Fruit fly (Drosophila melanogaster) whole organism, embryonic: ENCODE results near the gene Lcp65Ag3.

Experiments
- ATbp ChIP-seq: fragments of 200-800 bp; sonication (Bioruptor generic); optimal IDR thresholded peaks from 2 replicates; lab custom pipeline; 2017; ENCODE audit warnings: missing biosample characterization, mild to moderate bottlenecking, missing genetic modification characterization, missing genetic modification reagents
- B-H2 ChIP-seq: fragments of 200-800 bp; sonication (Bioruptor generic); optimal IDR thresholded peaks from 2 replicates; lab custom pipeline; 2018; ENCODE audit warnings: missing biosample characterization, mild to moderate bottlenecking, missing genetic modification characterization
- BEAF-32 ChIP-seq: fragments of 200-800 bp; sonication (Bioruptor generic); optimal IDR thresholded peaks from 3 replicates; lab custom pipeline; 2017; ENCODE audit warnings: missing biosample characterization, missing genetic modification characterization, mild to moderate bottlenecking, moderate library complexity, missing genetic modification reagents
- Bgb ChIP-seq: fragments of 200-800 bp; sonication (Bioruptor generic); IDR thresholded peaks from 2 replicates; pipeline ENCODE4 v1.3.6; 2022; ENCODE audit warnings: missing biosample characterization, missing genetic modification characterization; ENCODE audit not compliant: partially characterized antibody
- CG10267 ChIP-seq: fragments of 200-800 bp; sonication (Bioruptor generic); optimal IDR thresholded peaks from 2 replicates; lab custom pipeline; 2018; ENCODE audit warnings: missing biosample characterization, mild to moderate bottlenecking, missing genetic modification characterization, moderate library complexity
- CG11093 ChIP-seq: fragments of 200-800 bp; sonication (Bioruptor generic); IDR thresholded peaks from 3 replicates; pipeline ENCODE4 v1.3.6; 2022; ENCODE audit warnings: missing biosample characterization, missing genetic modification characterization
- CG13287 ChIP-seq: fragments of 200-800 bp; sonication (Bioruptor generic); IDR thresholded peaks from 2 replicates; pipeline ENCODE4 v1.3.6; 2022; ENCODE audit warnings: missing biosample characterization, missing genetic modification characterization; ENCODE audit not compliant: partially characterized antibody
- CG13775 ChIP-seq: fragments of 200-800 bp; sonication (Bioruptor generic); optimal IDR thresholded peaks from 3 replicates; lab custom pipeline; 2017; ENCODE audit warnings: missing biosample characterization, mild to moderate bottlenecking, missing genetic modification characterization
- CG14965 ChIP-seq: fragments of 200-800 bp; sonication (Bioruptor generic); optimal IDR thresholded peaks from 2 replicates; lab custom pipeline; 2016; ENCODE audit warnings: missing biosample characterization, missing genetic modification characterization, borderline replicate concordance
- CG15479 ChIP-seq: fragments of 200-800 bp; sonication (Bioruptor generic); optimal IDR thresholded peaks from 3 replicates; lab custom pipeline; 2019; ENCODE audit warnings: missing biosample characterization, mild to moderate bottlenecking, missing genetic modification characterization, moderate library complexity
- CG15696 ChIP-seq: fragments of 200-800 bp; sonication (Bioruptor generic); optimal IDR thresholded peaks from 2 replicates; lab custom pipeline; 2019; ENCODE audit warnings: missing biosample characterization, mild to moderate bottlenecking, missing genetic modification characterization, moderate library complexity
- CG1602 ChIP-seq: fragments of 200-800 bp; sonication (Bioruptor generic); optimal IDR thresholded peaks from 3 replicates; lab custom pipeline; 2016; ENCODE audit warnings: missing biosample characterization, missing genetic modification characterization
- CG16813 ChIP-seq: fragments of 200-800 bp; sonication (Bioruptor generic); IDR thresholded peaks from 3 replicates; pipeline ENCODE4 v1.3.6; 2022; ENCODE audit warnings: missing biosample characterization, missing genetic modification characterization; ENCODE audit not compliant: partially characterized antibody
- CG17802 ChIP-seq: fragments of 200-800 bp; sonication (Bioruptor generic); optimal IDR thresholded peaks from 2 replicates; lab custom pipeline; 2018; ENCODE audit warnings: missing biosample characterization, mild to moderate bottlenecking, missing genetic modification characterization, moderate library complexity
- CG18476 ChIP-seq: fragments of 200-800 bp; sonication (Bioruptor generic); optimal IDR thresholded peaks from 2 replicates; lab custom pipeline; 2016; ENCODE audit warnings: missing biosample characterization, mild to moderate bottlenecking, missing genetic modification characterization
- CG30020 ChIP-seq: fragments of 200-800 bp; optimal IDR thresholded peaks from 2 replicates; lab custom pipeline; 2019; ENCODE audit warnings: missing biosample characterization, mild to moderate bottlenecking, missing genetic modification characterization, moderate library complexity
- CG3847 ChIP-seq: fragments of 200-800 bp; sonication (Bioruptor generic); IDR thresholded peaks from 2 replicates; pipeline ENCODE4 v1.3.6; 2022; ENCODE audit warnings: missing biosample characterization, missing genetic modification characterization
- CG4730 ChIP-seq: fragments of 200-800 bp; sonication (Bioruptor generic); IDR thresholded peaks from 2 replicates; pipeline ENCODE4 v1.3.6; 2022; ENCODE audit warnings: missing biosample characterization, missing genetic modification characterization
- CG7963 ChIP-seq: fragments of 200-800 bp; sonication (Bioruptor generic); IDR thresholded peaks from 3 replicates; pipeline ENCODE4 v1.3.6; 2022; ENCODE audit warnings: missing biosample characterization, missing genetic modification characterization; ENCODE audit not compliant: partially characterized antibody
- Chrac-16 ChIP-seq: fragments of 200-800 bp; sonication (Bioruptor generic); optimal IDR thresholded peaks from 3 replicates; lab custom pipeline; 2016; ENCODE audit warnings: missing biosample characterization, missing genetic modification characterization
- Dp ChIP-seq: fragments of 200-800 bp; sonication (Bioruptor generic); optimal IDR thresholded peaks from 2 replicates; lab custom pipeline; 2018; ENCODE audit warnings: missing biosample characterization, mild to moderate bottlenecking, missing genetic modification characterization, moderate library complexity
- Dref ChIP-seq: fragments of 200-800 bp; sonication (Bioruptor generic); IDR thresholded peaks from 2 replicates; pipeline ENCODE4 v1.3.6; 2022; ENCODE audit warnings: missing biosample characterization, missing genetic modification characterization
- HmgZ ChIP-seq: fragments of 200-800 bp; sonication (Bioruptor generic); optimal IDR thresholded peaks from 2 replicates; lab custom pipeline; 2018; ENCODE audit warnings: missing biosample characterization, mild to moderate bottlenecking, missing genetic modification characterization
- Hr3 ChIP-seq: fragments of 200-800 bp; sonication (Bioruptor generic); optimal IDR thresholded peaks from 3 replicates; lab custom pipeline; 2016; ENCODE audit warnings: missing biosample characterization, missing genetic modification characterization
- Lpt ChIP-seq: fragments of >200 bp; optimal IDR thresholded peaks from 2 replicates; lab custom pipeline; 2018; ENCODE audit warnings: missing biosample characterization, missing genetic modification characterization
- Max ChIP-seq: fragments of 200-800 bp; sonication (Bioruptor generic); optimal IDR thresholded peaks from 2 replicates; lab custom pipeline; 2016; ENCODE audit warnings: missing biosample characterization, mild to moderate bottlenecking, missing genetic modification characterization
- Pdp1 ChIP-seq, 2 experiments: fragments of 200-800 bp; sonication (Bioruptor generic); optimal IDR thresholded peaks; 3 replicates each; lab custom pipeline; 2016; ENCODE audit warnings: missing biosample characterization in 2 of 2, missing genetic modification characterization in 2 of 2, mild to moderate bottlenecking in 1 of 2, moderate library complexity in 1 of 2
- Scr ChIP-seq: fragments of 200-800 bp; sonication (Bioruptor generic); IDR thresholded peaks from 2 replicates; pipeline ENCODE4 v1.3.6; 2022; ENCODE audit warnings: missing biosample characterization, missing genetic modification characterization; ENCODE audit not compliant: partially characterized antibody
- Xbp1 ChIP-seq: fragments of 200-800 bp; sonication (Bioruptor generic); optimal IDR thresholded peaks from 3 replicates; lab custom pipeline; 2016; ENCODE audit warnings: missing biosample characterization, mild to moderate bottlenecking, missing genetic modification characterization
- amos ChIP-seq: fragments of 200-800 bp; sonication (Bioruptor generic); IDR thresholded peaks from 2 replicates; pipeline ENCODE4 v1.3.6; 2022; ENCODE audit warnings: missing biosample characterization, missing genetic modification characterization; ENCODE audit not compliant: partially characterized antibody
- az2 ChIP-seq: fragments of 200-800 bp; sonication (Bioruptor generic); optimal IDR thresholded peaks from 3 replicates; lab custom pipeline; 2016; ENCODE audit warnings: missing biosample characterization, missing genetic modification characterization
- bbx ChIP-seq: fragments of 200-800 bp; sonication (Bioruptor generic); IDR thresholded peaks from 2 replicates; pipeline ENCODE4 v1.3.6; 2022; ENCODE audit warnings: missing biosample characterization, missing genetic modification characterization; ENCODE audit not compliant: partially characterized antibody
- chn ChIP-seq: fragments of 200-800 bp; sonication (Bioruptor generic); optimal IDR thresholded peaks from 2 replicates; lab custom pipeline; 2016; ENCODE audit warnings: missing biosample characterization, missing genetic modification characterization
- dan ChIP-seq: fragments of 200-800 bp; sonication (Bioruptor generic); IDR thresholded peaks from 2 replicates; pipeline ENCODE4 v1.3.6; 2022; ENCODE audit warnings: missing biosample characterization, missing genetic modification characterization
- dpn ChIP-seq, 2 experiments: fragments of 200-800 bp; sonication (Bioruptor generic); optimal IDR thresholded peaks; 3 replicates each; lab custom pipeline; 2016; ENCODE audit warnings: missing biosample characterization in 2 of 2, missing genetic modification characterization in 2 of 2
- hkb ChIP-seq, 2 experiments: fragments of 200-800 bp in 1 of 2; fragments of >200 bp in 1 of 2; sonication (Bioruptor generic) in 1 of 2; IDR thresholded peaks in 1 of 2; optimal IDR thresholded peaks in 1 of 2; 2 replicates each; pipeline versions ENCODE4 v1.3.6 to Lab custom; 2017 to 2022; ENCODE audit warnings: missing biosample characterization in 1 of 2, missing genetic modification characterization in 1 of 2
- ind ChIP-seq: fragments of 200-800 bp; sonication (Bioruptor generic); optimal IDR thresholded peaks from 3 replicates; lab custom pipeline; 2016; ENCODE audit warnings: missing biosample characterization, missing genetic modification characterization
- insv ChIP-seq, 2 experiments: fragments of 200-800 bp; sonication (Bioruptor generic); optimal IDR thresholded peaks; 3 replicates each; lab custom pipeline; 2016 to 2018; ENCODE audit warnings: missing biosample characterization in 2 of 2, missing genetic modification characterization in 2 of 2
- inv ChIP-seq: fragments of 200-800 bp; sonication (Bioruptor generic); IDR thresholded peaks from 2 replicates; pipeline ENCODE4 v1.3.6; 2022; ENCODE audit warnings: missing biosample characterization, missing genetic modification characterization; ENCODE audit not compliant: partially characterized antibody
- lola ChIP-seq, 3 experiments: fragments of >200 bp in 2 of 3; fragments of 200-800 bp in 1 of 3; sonication (Bioruptor generic) in 1 of 3; optimal IDR thresholded peaks; 2 replicates each; lab custom pipeline; 2017 to 2019; ENCODE audit warnings: missing biosample characterization in 3 of 3, missing genetic modification characterization in 3 of 3, mild to moderate bottlenecking in 1 of 3, moderate library complexity in 1 of 3
- luna ChIP-seq: fragments of 200-800 bp; sonication (Bioruptor generic); optimal IDR thresholded peaks from 2 replicates; lab custom pipeline; 2016; ENCODE audit warnings: missing biosample characterization, missing genetic modification characterization
- mam ChIP-seq: fragments of 200-800 bp; sonication (Bioruptor generic); optimal IDR thresholded peaks from 3 replicates; lab custom pipeline; 2016; ENCODE audit warnings: missing biosample characterization, missing genetic modification characterization
- mld ChIP-seq: fragments of 200-800 bp; sonication (Bioruptor generic); IDR thresholded peaks from 3 replicates; pipeline ENCODE4 v1.3.6; 2022; ENCODE audit warnings: missing biosample characterization, missing genetic modification characterization; ENCODE audit not compliant: partially characterized antibody
- phol ChIP-seq: fragments of 200-800 bp; sonication (Bioruptor generic); optimal IDR thresholded peaks from 3 replicates; lab custom pipeline; 2018; ENCODE audit warnings: missing biosample characterization, mild to moderate bottlenecking, missing genetic modification characterization, moderate library complexity
- pnt ChIP-seq: fragments of 200-800 bp; sonication (Bioruptor generic); optimal IDR thresholded peaks from 3 replicates; lab custom pipeline; 2016; ENCODE audit warnings: missing biosample characterization, missing genetic modification characterization
- row ChIP-seq: fragments of 200-800 bp; sonication (Bioruptor generic); IDR thresholded peaks from 3 replicates; pipeline ENCODE4 v1.3.6; 2022; ENCODE audit warnings: missing biosample characterization, missing genetic modification characterization
- sna ChIP-seq: fragments of 200-800 bp; sonication (Bioruptor generic); IDR thresholded peaks from 2 replicates; pipeline ENCODE4 v1.3.6; 2022; ENCODE audit warnings: missing biosample characterization, missing genetic modification characterization; ENCODE audit not compliant: partially characterized antibody
- stwl ChIP-seq: fragments of 200-800 bp; sonication (Bioruptor generic); optimal IDR thresholded peaks from 3 replicates; lab custom pipeline; 2018; ENCODE audit warnings: missing biosample characterization, mild to moderate bottlenecking, missing genetic modification characterization, moderate library complexity

Lcp65Ag3 gene

dm6 chr3L:6173826-6174255 lies 43.1 kb upstream of the Lcp65Ag3 start, which contains the start of the genes fmt and CG7376 (continued):
- TF ChIP-seq CG4730 (GFP tag; lab: Robert Waterston, UW) = no peak
- TF ChIP-seq Xbp1 = peak; percentile 51
- TF ChIP-seq Chrac-16 (GFP tag; lab: Kevin White, UChicago) = peak; percentile 4
- TF ChIP-seq CG1602 (GFP tag; lab: Kevin White, UChicago) = peak; percentile 10
- TF ChIP-seq CG16813 (GFP tag; lab: Robert Waterston, UW) = peak; percentile 81
- no peak for TF ChIP-seq CG14965 (GFP tag; lab: Kevin White, UChicago)
- TF ChIP-seq dpn (GFP tag; optimal IDR thresholded peaks at IDR 0.05; lab: Kevin White, UChicago) = peak in 1 of 2 experiments; percentile 42
- TF ChIP-seq HmgZ = peak; percentile 23
- peak; percentile 88 for TF ChIP-seq Dref (GFP tag; lab: Robert Waterston, UW)
- TF ChIP-seq CG13287 (GFP tag; lab: Robert Waterston, UW) = peak; percentile 70
- no peak for TF ChIP-seq chn
- peak; percentile 63 for TF ChIP-seq Max (GFP tag; lab: Kevin White, UChicago)
- TF ChIP-seq CG15696 (tag; lab: Kevin White, UChicago) = peak; percentile 34
- TF ChIP-seq BEAF-32 (GFP tag; lab: Kevin White, UChicago) = peak; percentile 63
- peak; percentile 37 for TF ChIP-seq hkb (optimal IDR thresholded peaks at IDR 0.05; lab: Kevin White, UChicago)
- TF ChIP-seq hkb (GFP tag; IDR thresholded peaks at IDR 0.05; lab: Robert Waterston, UW) = no peak
- peak; percentile 80 for TF ChIP-seq Scr
- no peak for TF ChIP-seq Lpt (GFP tag; lab: Kevin White, UChicago)
- peak; percentile 49 for TF ChIP-seq CG13775 (GFP tag; lab: Kevin White, UChicago)
- TF ChIP-seq CG18476 (GFP tag; lab: Kevin White, UChicago) = no peak
- TF ChIP-seq luna (GFP tag; lab: Kevin White, UChicago) = no peak
- TF ChIP-seq ind (GFP tag; lab: Kevin White, UChicago) = peak; percentile 31
- peak; percentile 56 for TF ChIP-seq CG17802 (tag; lab: Kevin White, UChicago)
- TF ChIP-seq mld (GFP tag; lab: Robert Waterston, UW) = peak; percentile 61; the same call in 2 of the 3 replicates
- peak; percentile 89 for TF ChIP-seq row (GFP tag; lab: Robert Waterston, UW)
- TF ChIP-seq stwl (tag; lab: Kevin White, UChicago) = peak; percentile 86
- TF ChIP-seq CG10267 = peak; percentile 71
- no peak for TF ChIP-seq pnt (GFP tag; lab: Kevin White, UChicago)
- peak; percentile 39 for TF ChIP-seq Hr3 (GFP tag; lab: Kevin White, UChicago)
- peak; percentile 71 for TF ChIP-seq Bgb (GFP tag; lab: Robert Waterston, UW)
- TF ChIP-seq CG30020 (tag; lab: Kevin White, UChicago) = peak; percentile 94
- TF ChIP-seq mam = peak; percentile 3
- no peak for TF ChIP-seq CG11093 (GFP tag; lab: Robert Waterston, UW)
- TF ChIP-seq Pdp1 (GFP tag; optimal IDR thresholded peaks at IDR 0.05; lab: Kevin White, UChicago) = no peak
- TF ChIP-seq bbx (GFP tag; lab: Robert Waterston, UW) = peak; percentile 71
- TF ChIP-seq CG7963 (GFP tag; lab: Robert Waterston, UW) = peak; percentile 85
- peak; percentile 68 for TF ChIP-seq phol (tag; lab: Kevin White, UChicago)
- peak; percentile 63 for TF ChIP-seq amos
- TF ChIP-seq dan (GFP tag; lab: Robert Waterston, UW) = no peak
- TF ChIP-seq CG15479 (GFP tag; lab: Kevin White, UChicago) = peak; percentile 36
- no peak for TF ChIP-seq insv (GFP tag; optimal IDR thresholded peaks at IDR 0.05; lab: Kevin White, UChicago)
- peak; percentile 66 for TF ChIP-seq inv (GFP tag; lab: Robert Waterston, UW)
- peak; percentile 75 for TF ChIP-seq sna (GFP tag; lab: Robert Waterston, UW)
- peak; percentile 51 for TF ChIP-seq CG3847 (GFP tag; lab: Robert Waterston, UW)
- TF ChIP-seq B-H2 (GFP tag; lab: Kevin White, UChicago) = peak; percentile 43
- TF ChIP-seq Dp = peak; percentile 64
- TF ChIP-seq ATbp (GFP tag; lab: Kevin White, UChicago) = no peak
- TF ChIP-seq lola (GFP tag; optimal IDR thresholded peaks at IDR 0.05; lab: Kevin White, UChicago) = peak in 1 of 3 experiments; percentile 61
- TF ChIP-seq az2 (GFP tag; lab: Kevin White, UChicago) = peak; percentile 7
